Worm (Caenorhabditis elegans) whole organism, mixed stage, embryonic: ENCODE data around the gene slc-25A29.

ENCODE experiments used
- M03D4.4 ChIP-seq: sonication (generic microtip); optimal IDR thresholded peaks from 2 replicates; lab custom pipeline; 2017; ENCODE audit warnings: mild to moderate bottlenecking, missing genetic modification characterization, missing compliant biosample characterization
- bed-3 ChIP-seq: fragments of 200-800 bp; sonication (Bioruptor generic); optimal IDR thresholded peaks from 3 replicates; lab custom pipeline; 2018; ENCODE audit warnings: mild to moderate bottlenecking, missing genetic modification characterization, moderate library complexity, missing compliant biosample characterization
- blmp-1 ChIP-seq: fragments of 150-350 bp; optimal IDR thresholded peaks from 2 replicates; lab custom pipeline; 2014; ENCODE audit warnings: missing biosample characterization, missing genetic modification characterization
- ceh-39 ChIP-seq: fragments of 150-350 bp; optimal IDR thresholded peaks from 2 replicates; lab custom pipeline; 2014; ENCODE audit warnings: missing biosample characterization, missing genetic modification characterization
- ceh-43 ChIP-seq: fragments of 200-800 bp; sonication (Bioruptor generic); optimal IDR thresholded peaks from 2 replicates; lab custom pipeline; 2018; ENCODE audit warnings: mild to moderate bottlenecking, missing genetic modification characterization, moderate library complexity, missing compliant biosample characterization
- ceh-83 ChIP-seq: fragments of 200-800 bp; sonication (Bioruptor generic); optimal IDR thresholded peaks from 2 replicates; lab custom pipeline; 2018; ENCODE audit warnings: mild to moderate bottlenecking, missing genetic modification characterization, missing compliant biosample characterization
- ces-1 ChIP-seq: fragments of 150-350 bp; optimal IDR thresholded peaks from 2 replicates; lab custom pipeline; 2014; ENCODE audit warnings: missing biosample characterization, missing genetic modification reagents, missing genetic modification characterization
- cnd-1 ChIP-seq: fragments of 200-800 bp; sonication (Bioruptor generic); optimal IDR thresholded peaks from 2 replicates; lab custom pipeline; 2018; ENCODE audit warnings: mild to moderate bottlenecking, missing genetic modification characterization, missing compliant biosample characterization
- drap-1 ChIP-seq: fragments of 200-800 bp; sonication (Bioruptor generic); optimal IDR thresholded peaks from 3 replicates; lab custom pipeline; 2018; ENCODE audit warnings: mild to moderate bottlenecking, missing genetic modification characterization, missing compliant biosample characterization
- elt-1 ChIP-seq: sonication (generic microtip); optimal IDR thresholded peaks from 2 replicates; lab custom pipeline; 2017; ENCODE audit warnings: missing genetic modification characterization, mild to moderate bottlenecking, missing compliant biosample characterization, antibody characterized with exemption, moderate library complexity, borderline replicate concordance; ENCODE audit not compliant: insufficient read depth
- elt-3 ChIP-seq: fragments of 150-350 bp; optimal IDR thresholded peaks from 2 replicates; lab custom pipeline; 2014; ENCODE audit warnings: missing biosample characterization, missing genetic modification characterization
- flh-1 ChIP-seq: fragments of 200-800 bp; sonication (Bioruptor generic); optimal IDR thresholded peaks from 2 replicates; lab custom pipeline; 2018; ENCODE audit warnings: mild to moderate bottlenecking, missing genetic modification characterization, moderate library complexity, missing compliant biosample characterization
- ham-2 ChIP-seq: fragments of 200-800 bp; sonication (Bioruptor generic); optimal IDR thresholded peaks from 2 replicates; lab custom pipeline; 2018; ENCODE audit warnings: mild to moderate bottlenecking, missing genetic modification characterization, missing compliant biosample characterization
- hlh-1 ChIP-seq: fragments of 150-350 bp; optimal IDR thresholded peaks from 2 replicates; lab custom pipeline; 2014; ENCODE audit warnings: missing biosample characterization, missing genetic modification reagents, missing genetic modification characterization
- lin-13 ChIP-seq: fragments of 150-350 bp; optimal IDR thresholded peaks from 2 replicates; lab custom pipeline; 2014; ENCODE audit warnings: missing biosample characterization, missing genetic modification characterization
- lin-32 ChIP-seq: fragments of 200-800 bp; sonication (Bioruptor generic); optimal IDR thresholded peaks from 2 replicates; lab custom pipeline; 2018; ENCODE audit warnings: mild to moderate bottlenecking, missing genetic modification characterization, missing compliant biosample characterization
- lsy-2 ChIP-seq: fragments of 150-350 bp; optimal IDR thresholded peaks from 2 replicates; lab custom pipeline; 2014; ENCODE audit warnings: missing biosample characterization, missing genetic modification characterization
- mab-5 ChIP-seq: fragments of 150-350 bp; optimal IDR thresholded peaks from 2 replicates; lab custom pipeline; 2014; ENCODE audit warnings: missing biosample characterization, missing genetic modification characterization
- mep-1 ChIP-seq: fragments of 150-350 bp; optimal IDR thresholded peaks from 2 replicates; lab custom pipeline; 2017; ENCODE audit warnings: missing biosample characterization, missing genetic modification reagents, missing genetic modification characterization, inconsistent platforms
- mls-2 ChIP-seq: sonication (generic microtip); optimal IDR thresholded peaks from 2 replicates; lab custom pipeline; 2016; ENCODE audit warnings: mild to moderate bottlenecking, missing genetic modification characterization, moderate library complexity, missing compliant biosample characterization
- nhr-12 ChIP-seq: fragments of 150-350 bp; optimal IDR thresholded peaks from 2 replicates; lab custom pipeline; 2014; ENCODE audit warnings: missing biosample characterization, missing genetic modification characterization
- nhr-2 ChIP-seq: fragments of 150-350 bp; optimal IDR thresholded peaks from 2 replicates; lab custom pipeline; 2014; ENCODE audit warnings: missing biosample characterization, missing genetic modification characterization
- nhr-237 ChIP-seq: fragments of 150-350 bp; optimal IDR thresholded peaks from 2 replicates; lab custom pipeline; 2014; ENCODE audit warnings: missing biosample characterization, missing genetic modification characterization
- nhr-28 ChIP-seq: fragments of 150-350 bp; optimal IDR thresholded peaks from 2 replicates; lab custom pipeline; 2014; ENCODE audit warnings: missing biosample characterization, missing genetic modification characterization
- nhr-76 ChIP-seq: sonication (generic microtip); optimal IDR thresholded peaks from 2 replicates; lab custom pipeline; 2017; ENCODE audit warnings: missing biosample characterization, missing genetic modification characterization
- pha-4 ChIP-seq: fragments of 150-350 bp; optimal IDR thresholded peaks from 2 replicates; lab custom pipeline; 2018; ENCODE audit warnings: missing biosample characterization, missing genetic modification reagents, missing genetic modification characterization
- sem-2 ChIP-seq: fragments of 200-800 bp; sonication (Bioruptor generic); optimal IDR thresholded peaks from 2 replicates; lab custom pipeline; 2018; ENCODE audit warnings: mild to moderate bottlenecking, missing genetic modification characterization, missing compliant biosample characterization
- snpc-4 ChIP-seq: fragments of 150-350 bp; optimal IDR thresholded peaks from 2 replicates; lab custom pipeline; 2014; ENCODE audit warnings: missing biosample characterization, missing genetic modification characterization
- sptf-1 ChIP-seq: sonication (generic microtip); optimal IDR thresholded peaks from 2 replicates; lab custom pipeline; 2017; ENCODE audit warnings: mild to moderate bottlenecking, missing genetic modification characterization, moderate library complexity, missing compliant biosample characterization
- tbx-8 ChIP-seq: fragments of 200-800 bp; sonication (Bioruptor generic); optimal IDR thresholded peaks from 2 replicates; lab custom pipeline; 2018; ENCODE audit warnings: mild to moderate bottlenecking, missing genetic modification characterization, moderate library complexity, missing compliant biosample characterization
- unc-120 ChIP-seq: sonication (generic microtip); optimal IDR thresholded peaks from 2 replicates; lab custom pipeline; 2017; ENCODE audit warnings: missing genetic modification characterization, missing compliant biosample characterization; ENCODE audit not compliant: poor library complexity, severe bottlenecking
- unc-39 ChIP-seq: fragments of 150-350 bp; optimal IDR thresholded peaks from 2 replicates; lab custom pipeline; 2014; ENCODE audit warnings: missing biosample characterization, missing genetic modification characterization
- unc-62 ChIP-seq: fragments of 150-350 bp; optimal IDR thresholded peaks from 2 replicates; lab custom pipeline; 2014; ENCODE audit warnings: missing biosample characterization, missing genetic modification reagents, missing genetic modification characterization
- zip-8 ChIP-seq: fragments of 150-350 bp; optimal IDR thresholded peaks from 2 replicates; lab custom pipeline; 2014; ENCODE audit warnings: missing biosample characterization, missing genetic modification characterization
- ztf-11 ChIP-seq: fragments of 150-350 bp; optimal IDR thresholded peaks from 2 replicates; lab custom pipeline; 2014; ENCODE audit warnings: missing biosample characterization, missing genetic modification characterization

Gene slc-25A29

ce11 chrV:14685435-14686058, 27.6 kb upstream of the slc-25A29 start, which contains the start of gene C47E8.4:
TSS of gene C47E8.4 (minus strand) at chrV:14685485.
- TF ChIP-seq ztf-11 (tag; lab: Kevin White, UChicago) (peak; percentile 36), ham-2 (GFP tag; lab: Kevin White, UChicago) (no peak), unc-62 (GFP tag; lab: Kevin White, UChicago) (peak; percentile 92), lin-13 (peak; percentile 98), elt-1 (tag; lab: Kevin White, UChicago) (no peak), nhr-237 (tag; lab: Kevin White, UChicago) (peak; percentile 97), blmp-1 (peak; percentile 0), hlh-1 (tag; lab: Kevin White, UChicago) (peak; percentile 72), cnd-1 (peak; percentile 65), ceh-43 (peak; percentile 28), M03D4.4 (tag; lab: Kevin White, UChicago) (no peak), nhr-2 (tag; lab: Kevin White, UChicago) (peak; percentile 62), nhr-12 (tag; lab: Kevin White, UChicago) (no peak), zip-8 (tag; lab: Kevin White, UChicago) (no peak), mls-2 (peak; percentile 58), lin-32 (GFP tag; lab: Kevin White, UChicago) (no peak), sem-2 (no peak), sptf-1 (peak; percentile 83), pha-4 (tag; lab: Kevin White, UChicago) (peak; percentile 97), ceh-39 (tag; lab: Kevin White, UChicago) (peak; percentile 91), flh-1 (GFP tag; lab: Kevin White, UChicago) (no peak), lsy-2 (tag; lab: Kevin White, UChicago) (peak; percentile 92), nhr-28 (no peak), ceh-83 (GFP tag; lab: Kevin White, UChicago) (peak; percentile 73), mab-5 (no peak), unc-120 (tag; lab: Kevin White, UChicago) (peak; percentile 92), drap-1 (GFP tag; lab: Kevin White, UChicago) (peak; percentile 86), mep-1 (tag; lab: Kevin White, UChicago) (peak; percentile 99), unc-39 (tag; lab: Kevin White, UChicago) (no peak), ces-1 (peak; percentile 99), elt-3 (tag; lab: Kevin White, UChicago) (peak; percentile 50), tbx-8 (GFP tag; lab: Kevin White, UChicago) (no peak), snpc-4 (tag; lab: Kevin White, UChicago) (no peak), bed-3 (GFP tag; lab: Kevin White, UChicago) (peak; percentile 56), nhr-76 (tag; lab: Kevin White, UChicago) (no peak)

ce11 chrV:14684359-14685312, 26.7 kb upstream of the slc-25A29 start, which contains the start of gene hsp-90:
TSS of gene hsp-90 (plus strand) at chrV:14684918.
- no peak for TF ChIP-seq mls-2
- no peak for TF ChIP-seq drap-1 (GFP tag; lab: Kevin White, UChicago)
- no peak for TF ChIP-seq lin-13
- TF ChIP-seq bed-3 (GFP tag; lab: Kevin White, UChicago) = no peak

- TF ChIP-seq bed-3 (GFP tag; lab: Kevin White, UChicago) = no peak
- no peak for TF ChIP-seq unc-120 (tag; lab: Kevin White, UChicago)
- TF ChIP-seq unc-39 (tag; lab: Kevin White, UChicago) = no peak
- TF ChIP-seq ham-2 (GFP tag; lab: Kevin White, UChicago) = no peak
- no peak for TF ChIP-seq elt-3 (tag; lab: Kevin White, UChicago)
- TF ChIP-seq mep-1 (tag; lab: Kevin White, UChicago) = no peak
- TF ChIP-seq ceh-43 = no peak
- no peak for TF ChIP-seq ceh-39 (tag; lab: Kevin White, UChicago)
- no peak for TF ChIP-seq hlh-1 (tag; lab: Kevin White, UChicago)
- TF ChIP-seq zip-8 (tag; lab: Kevin White, UChicago) = no peak
- no peak for TF ChIP-seq mab-5
- no peak for TF ChIP-seq drap-1 (GFP tag; lab: Kevin White, UChicago)
Measured at ce11 chrV:14683926-14684325, 26.0 kb upstream of the slc-25A29 start.
